Worm (Caenorhabditis elegans): ENCODE results near the gene igdb-3.

The igdb-3 gene

ce11 chrX:6382930-6383329 is 2.4 kb upstream of the igdb-3 start:
- TF ChIP-seq nhr-23 (tag; optimal IDR thresholded peaks at IDR 0.05) (peak; percentile 4), ztf-4 (tag; optimal IDR thresholded peaks at IDR 0.05) (no peak), elt-1 (tag; optimal IDR thresholded peaks at IDR 0.05) (peak; percentile 85), lsy-12 (tag; optimal IDR thresholded peaks at IDR 0.05) (no peak), nhr-25 (tag; optimal IDR thresholded peaks at IDR 0.05) (peak; percentile 86), ceh-16 (tag; optimal IDR thresholded peaks at IDR 0.05) (no peak)

ce11 chrX:6384537-6384936 is 748 bp upstream of the igdb-3 start:
- TF ChIP-seq elt-1 (tag; optimal IDR thresholded peaks at IDR 0.05) (peak; percentile 55), nhr-23 (tag; optimal IDR thresholded peaks at IDR 0.05) (no peak)

- TF ChIP-seq nhr-25 (tag; optimal IDR thresholded peaks at IDR 0.05) (no peak), fkh-2 (tag; optimal IDR thresholded peaks at IDR 0.05) (no peak), aly-2 (tag; optimal IDR thresholded peaks at IDR 0.05) (no peak), mdl-1 (tag; optimal IDR thresholded peaks at IDR 0.05) (no peak)
These were observed 3.4 kb downstream of the igdb-3 start for ce11 chrX:6388639-6389038.

ce11 chrX:6391491-6391890 is 6.2 kb downstream of the igdb-3 start, which contains the start of gene igcm-2:
Gene igcm-2, minus strand, starts transcription at chrX:6391591.
- no peak for TF ChIP-seq ceh-28 (tag; optimal IDR thresholded peaks at IDR 0.05)
- no peak for TF ChIP-seq nhr-12 (tag; optimal IDR thresholded peaks at IDR 0.05)
- TF ChIP-seq nhr-25 (tag; optimal IDR thresholded peaks at IDR 0.05), result no peak
- TF ChIP-seq nhr-23 (tag; optimal IDR thresholded peaks at IDR 0.05), result no peak
- no peak for TF ChIP-seq lsy-12 (tag; optimal IDR thresholded peaks at IDR 0.05)
- TF ChIP-seq sea-2 (GFP tag; optimal IDR thresholded peaks at IDR 0.05), result no peak
- TF ChIP-seq nhr-77 (tag; optimal IDR thresholded peaks at IDR 0.05), result no peak
- TF ChIP-seq daf-12 (tag; optimal IDR thresholded peaks at IDR 0.05), result no peak
- TF ChIP-seq ZK546.5 (tag; optimal IDR thresholded peaks at IDR 0.05), result no peak
- no peak for TF ChIP-seq tbx-2 (tag; optimal IDR thresholded peaks at IDR 0.05)

ce11 chrX:6399450-6399849 is 14.2 kb downstream of the igdb-3 start:
- TF ChIP-seq nfya-1 (tag; optimal IDR thresholded peaks at IDR 0.05; ENCODE audit: insufficient read depth) (peak; percentile 10), elt-1 (tag; optimal IDR thresholded peaks at IDR 0.05) (no peak)

- no peak for TF ChIP-seq elt-2 (tag; optimal IDR thresholded peaks at IDR 0.05)
- TF ChIP-seq ceh-82 (tag; optimal IDR thresholded peaks at IDR 0.05), result no peak
- no peak for TF ChIP-seq sea-2 (GFP tag; optimal IDR thresholded peaks at IDR 0.05)
- TF ChIP-seq R02D3.7 (tag; optimal IDR thresholded peaks at IDR 0.05), result no peak
- TF ChIP-seq lin-39 (tag; optimal IDR thresholded peaks at IDR 0.05), result no peak
- no peak for TF ChIP-seq pqm-1 (tag; optimal IDR thresholded peaks at IDR 0.05)
- TF ChIP-seq ceh-16 (tag; optimal IDR thresholded peaks at IDR 0.05), result no peak
- TF ChIP-seq nhr-237 (tag; optimal IDR thresholded peaks at IDR 0.05), result no peak
- no peak for TF ChIP-seq fkh-10 (GFP tag; optimal IDR thresholded peaks at IDR 0.05)
- TF ChIP-seq nfya-1 (tag; optimal IDR thresholded peaks at IDR 0.05; ENCODE audit: insufficient read depth), result no peak
- TF ChIP-seq nhr-28 (tag; optimal IDR thresholded peaks at IDR 0.05), result no peak
- TF ChIP-seq fkh-2 (tag; optimal IDR thresholded peaks at IDR 0.05), result no peak
- no peak for TF ChIP-seq zag-1 (tag; optimal IDR thresholded peaks at IDR 0.05)
- no peak for TF ChIP-seq daf-12 (tag; optimal IDR thresholded peaks at IDR 0.05)
- TF ChIP-seq egl-27 (tag; optimal IDR thresholded peaks at IDR 0.05), result no peak
These were observed 17.8 kb downstream of the igdb-3 start, which contains the start of gene glt-4 for ce11 chrX:6403122-6403521. Gene glt-4, plus strand, starts transcription at chrX:6403422.

ce11 chrX:6405905-6406304 is 20.6 kb downstream of the igdb-3 start:
- no peak for TF ChIP-seq sea-2 (GFP tag; optimal IDR thresholded peaks at IDR 0.05)
- no peak for TF ChIP-seq lsy-12 (tag; optimal IDR thresholded peaks at IDR 0.05)
- no peak for TF ChIP-seq nhr-77 (tag; optimal IDR thresholded peaks at IDR 0.05)
- TF ChIP-seq daf-12 (tag; optimal IDR thresholded peaks at IDR 0.05), result no peak
- no peak for TF ChIP-seq nhr-43 (tag; optimal IDR thresholded peaks at IDR 0.05; ENCODE audit: poor library complexity, severe bottlenecking)
- TF ChIP-seq zag-1 (tag; optimal IDR thresholded peaks at IDR 0.05), result no peak
- no peak for TF ChIP-seq pha-4 (tag; optimal IDR thresholded peaks at IDR 0.05)
- no peak for TF ChIP-seq pqm-1 (tag; optimal IDR thresholded peaks at IDR 0.05)
- TF ChIP-seq ceh-9 (tag; optimal IDR thresholded peaks at IDR 0.05), result no peak
- TF ChIP-seq fkh-2 (tag; optimal IDR thresholded peaks at IDR 0.05), result no peak
- TF ChIP-seq egl-5 (tag; optimal IDR thresholded peaks at IDR 0.05), result no peak

All from whole organism, L3 larva.